Fruit fly (Drosophila melanogaster) whole organism, embryonic: ENCODE measurements around the gene Synd.

Source experiments
- B-H2 ChIP-seq: fragments of 200-800 bp; sonication (Bioruptor generic); optimal IDR thresholded peaks from 2 replicates; lab custom pipeline; 2018; ENCODE audit warnings: missing biosample characterization, mild to moderate bottlenecking, missing genetic modification characterization
- CG10267 ChIP-seq: fragments of 200-800 bp; sonication (Bioruptor generic); optimal IDR thresholded peaks from 2 replicates; lab custom pipeline; 2018; ENCODE audit warnings: missing biosample characterization, mild to moderate bottlenecking, missing genetic modification characterization, moderate library complexity
- CG10979 ChIP-seq: fragments of 200-800 bp; sonication (Bioruptor generic); optimal IDR thresholded peaks from 2 replicates; lab custom pipeline; 2018; ENCODE audit warnings: missing biosample characterization, mild to moderate bottlenecking, missing genetic modification characterization, moderate library complexity
- CG11723 ChIP-seq: fragments of 200-800 bp; sonication (Bioruptor generic); optimal IDR thresholded peaks from 2 replicates; lab custom pipeline; 2017; ENCODE audit warnings: missing biosample characterization, mild to moderate bottlenecking, missing genetic modification characterization
- CG12219 ChIP-seq: fragments of 200-800 bp; sonication (Bioruptor generic); optimal IDR thresholded peaks from 3 replicates; lab custom pipeline; 2018; ENCODE audit warnings: missing biosample characterization, mild to moderate bottlenecking, missing genetic modification characterization
- CG12769 ChIP-seq: fragments of 200-800 bp; sonication (Bioruptor generic); optimal IDR thresholded peaks from 2 replicates; lab custom pipeline; 2019; ENCODE audit warnings: missing biosample characterization, mild to moderate bottlenecking, missing genetic modification characterization, moderate library complexity
- CG14710 ChIP-seq: fragments of 200-800 bp; sonication (Bioruptor generic); optimal IDR thresholded peaks from 3 replicates; lab custom pipeline; 2019; ENCODE audit warnings: missing biosample characterization, mild to moderate bottlenecking, missing genetic modification characterization, moderate library complexity
- CG15514 ChIP-seq: fragments of 200-800 bp; sonication (Bioruptor generic); optimal IDR thresholded peaks from 3 replicates; lab custom pipeline; 2017; ENCODE audit warnings: missing biosample characterization, missing genetic modification characterization, mild to moderate bottlenecking, moderate library complexity, missing genetic modification reagents
- CG1603 ChIP-seq: fragments of 200-800 bp; sonication (Bioruptor generic); optimal IDR thresholded peaks from 2 replicates; lab custom pipeline; 2019; ENCODE audit warnings: missing biosample characterization, mild to moderate bottlenecking, missing genetic modification characterization, moderate library complexity
- CG16779 ChIP-seq: fragments of 200-800 bp; sonication (Bioruptor generic); IDR thresholded peaks from 2 replicates; pipeline ENCODE4 v1.3.6; 2022; ENCODE audit warnings: missing biosample characterization, missing genetic modification characterization
- CG17359 ChIP-seq: fragments of 200-800 bp; sonication (Bioruptor generic); optimal IDR thresholded peaks from 3 replicates; lab custom pipeline; 2018; ENCODE audit warnings: missing biosample characterization, mild to moderate bottlenecking, missing genetic modification characterization, moderate library complexity
- CG17829 ChIP-seq: fragments of 200-800 bp; optimal IDR thresholded peaks from 2 replicates; lab custom pipeline; 2019; ENCODE audit warnings: missing biosample characterization, mild to moderate bottlenecking, missing genetic modification characterization, moderate library complexity
- CG18599 ChIP-seq: fragments of 200-800 bp; sonication (Bioruptor generic); optimal IDR thresholded peaks from 3 replicates; lab custom pipeline; 2017; ENCODE audit warnings: missing biosample characterization, missing genetic modification characterization, mild to moderate bottlenecking, moderate library complexity, missing genetic modification reagents
- CG2116 ChIP-seq: fragments of 200-800 bp; sonication (Bioruptor generic); optimal IDR thresholded peaks from 3 replicates; lab custom pipeline; 2018; ENCODE audit warnings: missing biosample characterization, mild to moderate bottlenecking, missing genetic modification characterization
- CG2129 ChIP-seq: fragments of 200-800 bp; sonication (Bioruptor generic); IDR thresholded peaks from 2 replicates; pipeline ENCODE4 v1.3.6; 2022; ENCODE audit warnings: missing biosample characterization, missing genetic modification characterization; ENCODE audit not compliant: partially characterized antibody
- CG2678 ChIP-seq: fragments of 200-800 bp; sonication (Bioruptor generic); optimal IDR thresholded peaks from 3 replicates; lab custom pipeline; 2019; ENCODE audit warnings: missing biosample characterization, mild to moderate bottlenecking, missing genetic modification characterization, moderate library complexity
- CG3065 ChIP-seq: fragments of 200-800 bp; sonication (Bioruptor generic); optimal IDR thresholded peaks from 2 replicates; lab custom pipeline; 2016; ENCODE audit warnings: missing biosample characterization, missing genetic modification characterization
- CG32767 ChIP-seq: fragments of 200-800 bp; sonication (Bioruptor generic); IDR thresholded peaks from 2 replicates; pipeline ENCODE4 v1.3.6; 2022; ENCODE audit warnings: missing biosample characterization, missing genetic modification characterization
- CG42726 ChIP-seq: fragments of 200-800 bp; sonication (Bioruptor generic); IDR thresholded peaks from 2 replicates; pipeline ENCODE4 v1.3.6; 2022; ENCODE audit warnings: missing biosample characterization, missing genetic modification characterization; ENCODE audit not compliant: partially characterized antibody
- CG7839 ChIP-seq: fragments of 200-800 bp; sonication (Bioruptor generic); optimal IDR thresholded peaks from 3 replicates; lab custom pipeline; 2018; ENCODE audit warnings: missing biosample characterization, mild to moderate bottlenecking, missing genetic modification characterization, moderate library complexity
- CG8924 ChIP-seq: fragments of 200-800 bp; optimal IDR thresholded peaks from 3 replicates; lab custom pipeline; 2019; ENCODE audit warnings: missing biosample characterization, mild to moderate bottlenecking, missing genetic modification characterization, moderate library complexity
- Camta ChIP-seq: fragments of 200-800 bp; sonication (Bioruptor generic); optimal IDR thresholded peaks from 2 replicates; lab custom pipeline; 2016; ENCODE audit warnings: missing biosample characterization, missing genetic modification characterization
- Chrac-16 ChIP-seq: fragments of 200-800 bp; sonication (Bioruptor generic); optimal IDR thresholded peaks from 3 replicates; lab custom pipeline; 2016; ENCODE audit warnings: missing biosample characterization, missing genetic modification characterization
- CrebB ChIP-seq: fragments of 200-800 bp; sonication (Bioruptor generic); optimal IDR thresholded peaks from 3 replicates; lab custom pipeline; 2018; ENCODE audit warnings: missing biosample characterization, mild to moderate bottlenecking, missing genetic modification characterization
- D19A ChIP-seq: fragments of 200-800 bp; optimal IDR thresholded peaks from 3 replicates; lab custom pipeline; 2019; ENCODE audit warnings: missing biosample characterization, mild to moderate bottlenecking, missing genetic modification characterization, moderate library complexity
- Drgx ChIP-seq: fragments of 200-800 bp; sonication (Bioruptor generic); IDR thresholded peaks from 2 replicates; pipeline ENCODE4 v1.3.6; 2022; ENCODE audit warnings: missing biosample characterization, missing genetic modification characterization
- Fer3 ChIP-seq: fragments of 200-800 bp; sonication (Bioruptor generic); optimal IDR thresholded peaks from 2 replicates; lab custom pipeline; 2018; ENCODE audit warnings: missing biosample characterization, mild to moderate bottlenecking, missing genetic modification characterization, moderate library complexity
- GATAe ChIP-seq: fragments of 200-800 bp; sonication (Bioruptor generic); conservative IDR thresholded peaks from 2 replicates; pipeline ENCODE4 v1.3.6; 2022; ENCODE audit warnings: missing biosample characterization, missing genetic modification characterization
- Lim3 ChIP-seq: fragments of 200-800 bp; sonication (Bioruptor generic); IDR thresholded peaks from 2 replicates; pipeline ENCODE4 v1.3.6; 2022; ENCODE audit warnings: missing biosample characterization, missing genetic modification characterization
- Lpt ChIP-seq: fragments of >200 bp; optimal IDR thresholded peaks from 2 replicates; lab custom pipeline; 2018; ENCODE audit warnings: missing biosample characterization, missing genetic modification characterization
- Med ChIP-seq: fragments of 200-800 bp; sonication (Bioruptor generic); peaks from one replicate; lab custom pipeline; 2016; ENCODE audit warnings: missing biosample characterization, missing genetic modification characterization, mild to moderate bottlenecking, inconsistent platforms, moderate library complexity
- Meics ChIP-seq: fragments of 200-800 bp; sonication (Bioruptor generic); optimal IDR thresholded peaks from 2 replicates; lab custom pipeline; 2017; ENCODE audit warnings: missing biosample characterization, mild to moderate bottlenecking, missing genetic modification characterization
- NC2β ChIP-seq: fragments of 200-800 bp; sonication (Bioruptor generic); optimal IDR thresholded peaks from 2 replicates; lab custom pipeline; 2016; ENCODE audit warnings: missing biosample characterization, missing genetic modification characterization
- Nf-YB ChIP-seq: fragments of 200-800 bp; sonication (Bioruptor generic); optimal IDR thresholded peaks from 3 replicates; lab custom pipeline; 2019; ENCODE audit warnings: missing biosample characterization, mild to moderate bottlenecking, missing genetic modification characterization, moderate library complexity
- Sox100B ChIP-seq: fragments of 200-800 bp; sonication (Bioruptor generic); optimal IDR thresholded peaks from 3 replicates; lab custom pipeline; 2018; ENCODE audit warnings: missing biosample characterization, mild to moderate bottlenecking, missing genetic modification characterization
- Vsx1 ChIP-seq: fragments of 200-800 bp; sonication (Bioruptor generic); optimal IDR thresholded peaks from 2 replicates; lab custom pipeline; 2017; ENCODE audit warnings: missing biosample characterization, mild to moderate bottlenecking, missing genetic modification characterization, missing genetic modification reagents
- ara ChIP-seq: fragments of 200-800 bp; sonication (Bioruptor generic); IDR thresholded peaks from 2 replicates; pipeline ENCODE4 v1.3.6; 2022; ENCODE audit warnings: missing biosample characterization, missing genetic modification characterization
- az2 ChIP-seq: fragments of 200-800 bp; sonication (Bioruptor generic); optimal IDR thresholded peaks from 3 replicates; lab custom pipeline; 2016; ENCODE audit warnings: missing biosample characterization, missing genetic modification characterization
- chn ChIP-seq: fragments of 200-800 bp; sonication (Bioruptor generic); optimal IDR thresholded peaks from 2 replicates; lab custom pipeline; 2016; ENCODE audit warnings: missing biosample characterization, missing genetic modification characterization
- exex ChIP-seq: fragments of 200-800 bp; sonication (Bioruptor generic); optimal IDR thresholded peaks from 4 replicates; lab custom pipeline; 2018; ENCODE audit warnings: missing biosample characterization, mild to moderate bottlenecking, missing genetic modification characterization, moderate library complexity
- gem ChIP-seq: fragments of 200-800 bp; sonication (Bioruptor generic); optimal IDR thresholded peaks from 2 replicates; lab custom pipeline; 2019; ENCODE audit warnings: missing biosample characterization, mild to moderate bottlenecking, missing genetic modification characterization, moderate library complexity
- grau ChIP-seq: fragments of 200-800 bp; optimal IDR thresholded peaks from 3 replicates; lab custom pipeline; 2019; ENCODE audit warnings: missing biosample characterization, mild to moderate bottlenecking, missing genetic modification characterization, moderate library complexity
- jigr1 ChIP-seq: fragments of 200-800 bp; sonication (Bioruptor generic); IDR thresholded peaks from 3 replicates; pipeline ENCODE4 v1.3.6; 2022; ENCODE audit warnings: missing biosample characterization, missing genetic modification characterization
- lab ChIP-seq: fragments of 200-800 bp; sonication (Bioruptor generic); optimal IDR thresholded peaks from 3 replicates; lab custom pipeline; 2017; ENCODE audit warnings: missing biosample characterization, missing genetic modification characterization, mild to moderate bottlenecking, moderate library complexity, missing genetic modification reagents
- nerfin-1 ChIP-seq: fragments of 200-800 bp; sonication (Bioruptor generic); optimal IDR thresholded peaks from 3 replicates; lab custom pipeline; 2019; ENCODE audit warnings: missing biosample characterization, mild to moderate bottlenecking, missing genetic modification characterization, moderate library complexity
- nerfin-2 ChIP-seq: fragments of 200-800 bp; sonication (Bioruptor generic); IDR thresholded peaks from 2 replicates; pipeline ENCODE4 v1.3.6; 2022; ENCODE audit warnings: missing biosample characterization, missing genetic modification characterization; ENCODE audit not compliant: partially characterized antibody
- pita ChIP-seq: fragments of 200-800 bp; sonication (Bioruptor generic); optimal IDR thresholded peaks from 2 replicates; lab custom pipeline; 2017; ENCODE audit warnings: missing biosample characterization, mild to moderate bottlenecking, missing genetic modification characterization
- ranshi ChIP-seq: fragments of 200-800 bp; sonication (Bioruptor generic); IDR thresholded peaks from 2 replicates; pipeline ENCODE4 v1.3.6; 2022; ENCODE audit warnings: missing biosample characterization, missing genetic modification characterization
- sd ChIP-seq: fragments of 200-800 bp; sonication (Bioruptor generic); optimal IDR thresholded peaks from 3 replicates; lab custom pipeline; 2018; ENCODE audit warnings: missing biosample characterization, mild to moderate bottlenecking, missing genetic modification characterization, moderate library complexity
- sens ChIP-seq: fragments of 200-800 bp; sonication (Bioruptor generic); peaks from one replicate; lab custom pipeline; 2016; ENCODE audit warnings: missing biosample characterization, missing genetic modification characterization
- sima ChIP-seq: fragments of 200-800 bp; sonication (Bioruptor generic); optimal IDR thresholded peaks from 2 replicates; lab custom pipeline; 2016; ENCODE audit warnings: missing biosample characterization, missing genetic modification characterization
- stc ChIP-seq: fragments of 200-800 bp; sonication (Bioruptor generic); IDR thresholded peaks from 2 replicates; pipeline ENCODE4 v1.3.6; 2022; ENCODE audit warnings: missing biosample characterization, missing genetic modification characterization
- usp ChIP-seq: fragments of >200 bp; optimal IDR thresholded peaks from 2 replicates; lab custom pipeline; 2017; ENCODE audit warnings: missing biosample characterization, missing genetic modification characterization

The Synd gene

DNA sequence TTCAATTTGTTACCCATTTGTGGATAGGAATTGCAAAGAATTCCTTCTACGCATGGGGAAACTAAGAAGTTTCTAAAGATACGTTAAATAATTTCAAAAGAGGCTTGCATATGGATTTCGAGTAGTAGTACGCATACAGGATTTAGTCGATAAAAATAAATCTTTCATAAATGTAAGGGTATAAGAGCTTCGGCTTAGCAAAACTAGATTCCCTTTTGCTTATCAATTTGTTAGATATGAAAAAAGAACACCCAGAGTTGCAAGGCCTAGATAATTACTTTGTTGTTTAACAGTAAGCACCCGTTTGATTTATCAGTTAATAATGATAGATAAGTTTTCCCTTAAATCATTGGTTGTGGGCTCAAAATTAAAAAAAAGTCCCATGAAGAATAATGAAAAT, 12.9 kb downstream of the Synd start (continued):
- no peak for TF ChIP-seq nerfin-2
- TF ChIP-seq CG42726 = no peak
- TF ChIP-seq CG17359 (tag; lab: Kevin White, UChicago) = no peak
- TF ChIP-seq B-H2 (GFP tag; lab: Kevin White, UChicago) = no peak
- TF ChIP-seq CG2116 = no peak
- TF ChIP-seq nerfin-1 (tag; lab: Kevin White, UChicago) = no peak
- TF ChIP-seq grau (tag; lab: Kevin White, UChicago) = no peak
- TF ChIP-seq Lim3 (GFP tag; lab: Robert Waterston, UW) = no peak
- TF ChIP-seq Sox100B (GFP tag; lab: Kevin White, UChicago) = no peak
- no peak for TF ChIP-seq CG2129 (GFP tag; lab: Robert Waterston, UW)
- peak; percentile 85 for TF ChIP-seq lab (GFP tag; lab: Kevin White, UChicago)
- no peak for TF ChIP-seq jigr1
- no peak for TF ChIP-seq CG8924 (tag; lab: Kevin White, UChicago)
- peak; percentile 89 for TF ChIP-seq exex (tag; lab: Kevin White, UChicago)
- TF ChIP-seq sens (GFP tag; lab: Kevin White, UChicago) = peak; percentile 76
- TF ChIP-seq CrebB (tag; lab: Kevin White, UChicago) = no peak
- TF ChIP-seq Lpt (GFP tag; lab: Kevin White, UChicago) = no peak
- TF ChIP-seq Med (GFP tag; lab: Kevin White, UChicago) = peak; percentile 12
- TF ChIP-seq Drgx = no peak
- TF ChIP-seq stc (GFP tag; lab: Robert Waterston, UW) = no peak
- no peak for TF ChIP-seq sd (tag; lab: Kevin White, UChicago)
- peak; percentile 37 for TF ChIP-seq Fer3
- TF ChIP-seq CG10267 = no peak
- TF ChIP-seq ara (GFP tag; lab: Robert Waterston, UW) = no peak
- TF ChIP-seq chn (GFP tag; lab: Kevin White, UChicago) = no peak
- peak; percentile 43 for TF ChIP-seq CG2678 (tag; lab: Kevin White, UChicago)
- peak; percentile 19 for TF ChIP-seq CG18599
- no peak for TF ChIP-seq pita (GFP tag; lab: Kevin White, UChicago)
- no peak for TF ChIP-seq CG32767 (GFP tag; lab: Robert Waterston, UW)
- TF ChIP-seq Vsx1 (GFP tag; lab: Kevin White, UChicago) = no peak
- no peak for TF ChIP-seq CG12219 (GFP tag; lab: Kevin White, UChicago)
- TF ChIP-seq NC2β (GFP tag; lab: Kevin White, UChicago) = no peak
- TF ChIP-seq GATAe (GFP tag; lab: Robert Waterston, UW) = peak; percentile 40; the same call in 1 of the 2 replicates
- TF ChIP-seq az2 = no peak
- TF ChIP-seq Chrac-16 = no peak
- no peak for TF ChIP-seq CG15514 (GFP tag; lab: Kevin White, UChicago)
- TF ChIP-seq usp = no peak
- TF ChIP-seq CG12769 (tag; lab: Kevin White, UChicago) = no peak

DNA sequence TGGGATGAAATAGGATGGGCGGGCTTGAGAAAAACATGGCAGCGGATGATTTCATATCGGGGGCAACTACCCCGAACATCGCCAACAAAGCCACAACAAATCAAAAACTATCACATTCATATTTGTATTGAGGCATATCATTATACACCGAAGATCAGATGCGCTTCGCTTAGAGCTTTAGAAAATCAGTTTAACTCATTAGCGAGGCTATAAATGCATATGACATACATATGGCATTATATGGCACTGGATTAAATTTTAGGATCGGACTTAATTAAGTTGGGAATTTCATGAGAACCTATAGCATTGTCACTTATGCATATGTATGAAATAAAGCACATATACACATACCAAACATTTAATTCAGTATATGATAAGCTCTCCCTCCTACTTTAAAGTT, 13.7 kb downstream of the Synd start:
- TF ChIP-seq CG11723 (GFP tag; lab: Kevin White, UChicago) (no peak), Meics (peak; percentile 6), gem (tag; lab: Kevin White, UChicago) (peak; percentile 28), Camta (GFP tag; lab: Kevin White, UChicago) (no peak), CG2678 (tag; lab: Kevin White, UChicago) (peak; percentile 29), Nf-YB (GFP tag; lab: Kevin White, UChicago) (peak; percentile 64), CG3065 (GFP tag; lab: Kevin White, UChicago) (no peak), CG10979 (tag; lab: Kevin White, UChicago) (peak; percentile 3), CG14710 (no peak), CG16779 (GFP tag; lab: Robert Waterston, UW) (no peak), Med (GFP tag; lab: Kevin White, UChicago) (peak; percentile 58), D19A (tag; lab: Kevin White, UChicago) (peak; percentile 94), sima (GFP tag; lab: Kevin White, UChicago) (no peak), CG17829 (tag; lab: Kevin White, UChicago) (no peak), ranshi (GFP tag; lab: Robert Waterston, UW) (no peak), CG1603 (tag; lab: Kevin White, UChicago) (peak; percentile 0), CG7839 (peak; percentile 40)
